Fruit fly (Drosophila melanogaster): ENCODE data around the gene CG11854.

The CG11854 gene

DNA sequence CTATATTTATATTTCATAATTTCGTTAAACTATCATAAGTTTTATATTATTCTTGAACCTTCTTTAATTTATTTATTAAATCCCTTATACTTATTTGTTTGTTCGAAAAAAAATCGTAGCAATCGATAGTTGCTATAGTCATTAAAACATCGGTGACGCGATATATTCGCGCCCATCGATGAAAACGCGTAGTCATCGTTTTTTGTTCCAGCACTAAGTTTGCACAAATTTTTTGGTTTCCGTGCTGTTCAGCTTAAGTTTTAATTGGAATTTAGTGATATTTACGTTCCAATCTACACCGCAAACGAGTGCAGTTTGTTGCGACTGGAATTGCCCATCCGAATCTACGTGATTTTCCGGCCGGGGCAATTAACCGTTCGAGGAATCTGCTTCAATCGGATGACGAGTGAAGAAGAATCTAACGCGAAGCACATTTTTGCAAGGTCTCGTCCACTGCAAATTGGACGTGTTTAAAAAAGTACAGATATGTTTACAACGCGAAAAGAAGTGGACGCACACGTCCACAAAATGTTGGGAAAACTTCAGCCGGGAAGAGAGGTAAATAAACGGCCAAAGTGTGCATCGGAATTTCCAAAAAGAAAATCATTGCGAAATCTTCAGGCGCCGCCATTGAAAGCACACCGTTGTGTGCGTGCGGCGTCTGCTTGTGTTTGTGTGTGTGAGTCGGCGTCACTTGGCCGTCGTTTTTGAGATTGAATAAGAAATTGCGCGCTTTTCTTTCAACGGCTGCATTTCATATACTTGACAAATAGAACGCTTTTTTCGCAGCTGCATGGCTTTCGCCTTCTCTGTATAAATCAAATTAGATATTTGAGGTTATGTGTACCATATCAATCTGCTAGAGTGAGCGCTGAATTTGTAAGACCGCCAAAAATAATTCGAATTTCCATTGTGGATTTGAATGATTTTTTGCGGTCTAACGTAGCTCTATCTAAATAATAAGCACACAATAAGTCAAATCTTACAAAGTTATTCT lies 7.6 kb downstream of the CG11854 start, which contains the start of gene Nup358 (continued):
- TF ChIP-seq org-1 (GFP tag; optimal IDR thresholded peaks at IDR 0.05) (no peak), Sox102F (GFP tag; optimal IDR thresholded peaks at IDR 0.05) (no peak), CG11085 (GFP tag; IDR thresholded peaks at IDR 0.05) (no peak), Oaz (GFP tag; IDR thresholded peaks at IDR 0.05) (no peak), CG3726 (GFP tag; IDR thresholded peaks at IDR 0.05) (no peak), CG11504 (tag; optimal IDR thresholded peaks at IDR 0.05) (no peak), Hey (tag; optimal IDR thresholded peaks at IDR 0.05) (no peak), CG13624 (GFP tag; optimal IDR thresholded peaks at IDR 0.05) (no peak), CG43689 (GFP tag; IDR thresholded peaks at IDR 0.05) (no peak), slou (GFP tag; optimal IDR thresholded peaks at IDR 0.05) (no peak), CrebB (tag; optimal IDR thresholded peaks at IDR 0.05) (no peak), Dbx (GFP tag; IDR thresholded peaks at IDR 0.05) (peak; percentile 54; the same call in 1 of the 3 replicates), dan (GFP tag; IDR thresholded peaks at IDR 0.05) (no peak), gem (tag; optimal IDR thresholded peaks at IDR 0.05) (no peak), CG14860 (GFP tag; IDR thresholded peaks at IDR 0.05; ENCODE audit: partially characterized antibody) (peak; percentile 98), CG6683 (GFP tag; optimal IDR thresholded peaks at IDR 0.05) (no peak), CG6175 (GFP tag; IDR thresholded peaks at IDR 0.05) (no peak), HLHmδ (GFP tag; optimal IDR thresholded peaks at IDR 0.05) (no peak), twi (tag; optimal IDR thresholded peaks at IDR 0.05) (no peak), cg (GFP tag; optimal IDR thresholded peaks at IDR 0.05) (peak; percentile 85), CG12236 (GFP tag; optimal IDR thresholded peaks at IDR 0.05) (no peak), luna (GFP tag; optimal IDR thresholded peaks at IDR 0.05) (no peak), kah (GFP tag; optimal IDR thresholded peaks at IDR 0.05) (no peak), nau (GFP tag; optimal IDR thresholded peaks at IDR 0.05) (no peak), CG17328 (GFP tag; IDR thresholded peaks at IDR 0.05) (no peak), Hr3 (GFP tag; optimal IDR thresholded peaks at IDR 0.05) (no peak), dmrt99B (tag; optimal IDR thresholded peaks at IDR 0.05) (no peak), jumu (GFP tag; optimal IDR thresholded peaks at IDR 0.05) (no peak), h (optimal IDR thresholded peaks at IDR 0.05) (no peak), CG9817 (tag; optimal IDR thresholded peaks at IDR 0.05) (no peak), pb (GFP tag; optimal IDR thresholded peaks at IDR 0.05) (no peak), zf30C (GFP tag; optimal IDR thresholded peaks at IDR 0.05) (no peak), H2.0 (GFP tag; IDR thresholded peaks at IDR 0.05) (no peak), CG34224 (GFP tag; IDR thresholded peaks at IDR 0.05; ENCODE audit: partially characterized antibody) (peak; percentile 98), CG1832 (GFP tag; optimal IDR thresholded peaks at IDR 0.05) (no peak), gcm2 (GFP tag; optimal IDR thresholded peaks at IDR 0.05) (no peak), dati (GFP tag; IDR thresholded peaks at IDR 0.05) (no peak), nerfin-1 (tag; optimal IDR thresholded peaks at IDR 0.05) (peak; percentile 98), chinmo (GFP tag; IDR thresholded peaks at IDR 0.05; ENCODE audit: partially characterized antibody) (peak; percentile 98), CG4730 (GFP tag; IDR thresholded peaks at IDR 0.05) (no peak), pum (GFP tag; optimal IDR thresholded peaks at IDR 0.05) (no peak), CG2678 (tag; optimal IDR thresholded peaks at IDR 0.05) (no peak), unpg (GFP tag; optimal IDR thresholded peaks at IDR 0.05) (no peak), HLH4C (GFP tag; IDR thresholded peaks at IDR 0.05; ENCODE audit: partially characterized antibody) (peak; percentile 99), PHDP (tag; optimal IDR thresholded peaks at IDR 0.05) (no peak), CG9215 (GFP tag; IDR thresholded peaks at IDR 0.05) (no peak), Bdp1 (GFP tag; optimal IDR thresholded peaks at IDR 0.05) (no peak), CG2889 (GFP tag; IDR thresholded peaks at IDR 0.05) (no peak), CG10462 (GFP tag; optimal IDR thresholded peaks at IDR 0.05) (no peak)
